Fruit fly (Drosophila melanogaster) whole organism, embryonic: ENCODE data around the gene CG7377.

Experiments
- Aef1 ChIP-seq: fragments of 200-800 bp; sonication (Bioruptor generic); IDR thresholded peaks from 3 replicates; pipeline ENCODE4 v1.3.6; 2022; ENCODE audit warnings: missing biosample characterization, missing genetic modification characterization
- Asciz ChIP-seq: fragments of 200-800 bp; sonication (Bioruptor generic); optimal IDR thresholded peaks from 2 replicates; lab custom pipeline; 2017; ENCODE audit warnings: missing biosample characterization, mild to moderate bottlenecking, missing genetic modification characterization, missing genetic modification reagents
- Atf3 ChIP-seq: fragments of 200-800 bp; sonication (Bioruptor generic); optimal IDR thresholded peaks from 3 replicates; lab custom pipeline; 2016; ENCODE audit warnings: missing biosample characterization, missing genetic modification characterization
- CG10979 ChIP-seq: fragments of 200-800 bp; sonication (Bioruptor generic); optimal IDR thresholded peaks from 2 replicates; lab custom pipeline; 2018; ENCODE audit warnings: missing biosample characterization, mild to moderate bottlenecking, missing genetic modification characterization, moderate library complexity
- CG11093 ChIP-seq: fragments of 200-800 bp; sonication (Bioruptor generic); IDR thresholded peaks from 3 replicates; pipeline ENCODE4 v1.3.6; 2022; ENCODE audit warnings: missing biosample characterization, missing genetic modification characterization
- CG11456 ChIP-seq: fragments of 200-800 bp; sonication (Bioruptor generic); IDR thresholded peaks from 3 replicates; pipeline ENCODE4 v1.3.6; 2022; ENCODE audit warnings: missing biosample characterization, missing genetic modification characterization
- CG11560 ChIP-seq: fragments of 200-800 bp; sonication (Bioruptor generic); IDR thresholded peaks from 3 replicates; pipeline ENCODE4 v1.3.6; 2022; ENCODE audit warnings: missing biosample characterization, missing genetic modification characterization
- CG12155 ChIP-seq: fragments of 200-800 bp; sonication (Bioruptor generic); optimal IDR thresholded peaks from 3 replicates; lab custom pipeline; 2016; ENCODE audit warnings: missing biosample characterization, missing genetic modification characterization
- CG13123 ChIP-seq: fragments of 200-800 bp; sonication (Bioruptor generic); optimal IDR thresholded peaks from 2 replicates; lab custom pipeline; 2016; ENCODE audit warnings: missing biosample characterization, missing genetic modification characterization
- CG13894 ChIP-seq: fragments of 200-800 bp; sonication (Bioruptor generic); optimal IDR thresholded peaks from 3 replicates; lab custom pipeline; 2018; ENCODE audit warnings: missing biosample characterization, mild to moderate bottlenecking, missing genetic modification characterization, moderate library complexity
- CG14050 ChIP-seq: fragments of 200-800 bp; sonication (Bioruptor generic); IDR thresholded peaks from 3 replicates; pipeline ENCODE4 v1.3.6; 2022; ENCODE audit warnings: missing biosample characterization, missing genetic modification characterization
- CG14667 ChIP-seq: fragments of 200-800 bp; sonication (Bioruptor generic); IDR thresholded peaks from 2 replicates; pipeline ENCODE4 v1.3.6; 2022; ENCODE audit warnings: missing biosample characterization, missing genetic modification characterization
- CG14710 ChIP-seq: fragments of 200-800 bp; sonication (Bioruptor generic); optimal IDR thresholded peaks from 3 replicates; lab custom pipeline; 2019; ENCODE audit warnings: missing biosample characterization, mild to moderate bottlenecking, missing genetic modification characterization, moderate library complexity
- CG18011 ChIP-seq: fragments of 200-800 bp; sonication (Bioruptor generic); optimal IDR thresholded peaks from 2 replicates; lab custom pipeline; 2017; ENCODE audit warnings: missing biosample characterization, missing genetic modification characterization, mild to moderate bottlenecking, moderate library complexity, missing genotype
- CG34224 ChIP-seq: fragments of 200-800 bp; sonication (Bioruptor generic); IDR thresholded peaks from 3 replicates; pipeline ENCODE4 v1.3.6; 2022; ENCODE audit warnings: missing biosample characterization, missing genetic modification characterization; ENCODE audit not compliant: partially characterized antibody
- CG3847 ChIP-seq: fragments of 200-800 bp; sonication (Bioruptor generic); IDR thresholded peaks from 2 replicates; pipeline ENCODE4 v1.3.6; 2022; ENCODE audit warnings: missing biosample characterization, missing genetic modification characterization
- CG6272 ChIP-seq: fragments of 200-800 bp; sonication (Bioruptor generic); IDR thresholded peaks from 2 replicates; pipeline ENCODE4 v1.3.6; 2022; ENCODE audit warnings: missing biosample characterization, missing genetic modification characterization
- CG6683 ChIP-seq: fragments of 200-800 bp; sonication (Bioruptor generic); optimal IDR thresholded peaks from 2 replicates; lab custom pipeline; 2017; ENCODE audit warnings: missing biosample characterization, mild to moderate bottlenecking, missing genetic modification characterization, missing genetic modification reagents
- CG7839 ChIP-seq: fragments of 200-800 bp; sonication (Bioruptor generic); optimal IDR thresholded peaks from 3 replicates; lab custom pipeline; 2018; ENCODE audit warnings: missing biosample characterization, mild to moderate bottlenecking, missing genetic modification characterization, moderate library complexity
- CG8281 ChIP-seq: fragments of 200-800 bp; sonication (Bioruptor generic); optimal IDR thresholded peaks from 2 replicates; lab custom pipeline; 2018; ENCODE audit warnings: missing biosample characterization, mild to moderate bottlenecking, missing genetic modification characterization, moderate library complexity
- CG8765 ChIP-seq: fragments of 200-800 bp; sonication (Bioruptor generic); IDR thresholded peaks from 2 replicates; pipeline ENCODE4 v1.3.6; 2022; ENCODE audit warnings: missing biosample characterization, missing genetic modification characterization
- CG9797 ChIP-seq: fragments of 200-800 bp; sonication (Bioruptor generic); optimal IDR thresholded peaks from 3 replicates; lab custom pipeline; 2018; ENCODE audit warnings: missing biosample characterization, mild to moderate bottlenecking, missing genetic modification characterization
- CG9876 ChIP-seq: fragments of 200-800 bp; sonication (Bioruptor generic); optimal IDR thresholded peaks from 2 replicates; lab custom pipeline; 2016; ENCODE audit warnings: missing biosample characterization, missing genetic modification characterization
- CkIIα-i1 ChIP-seq: fragments of 200-800 bp; sonication (Bioruptor generic); IDR thresholded peaks from 2 replicates; pipeline ENCODE4 v1.3.6; 2022; ENCODE audit warnings: missing biosample characterization, missing genetic modification characterization
- Dp ChIP-seq: fragments of 200-800 bp; sonication (Bioruptor generic); optimal IDR thresholded peaks from 2 replicates; lab custom pipeline; 2018; ENCODE audit warnings: missing biosample characterization, mild to moderate bottlenecking, missing genetic modification characterization, moderate library complexity
- Drgx ChIP-seq: fragments of 200-800 bp; sonication (Bioruptor generic); IDR thresholded peaks from 2 replicates; pipeline ENCODE4 v1.3.6; 2022; ENCODE audit warnings: missing biosample characterization, missing genetic modification characterization
- E2f1 ChIP-seq: fragments of 200-800 bp; sonication (Bioruptor generic); IDR thresholded peaks from 2 replicates; pipeline ENCODE4 v1.3.6; 2022; ENCODE audit warnings: missing biosample characterization, missing genetic modification characterization
- Gsc ChIP-seq: fragments of 200-800 bp; sonication (Bioruptor generic); IDR thresholded peaks from 2 replicates; pipeline ENCODE4 v1.3.6; 2022; ENCODE audit warnings: missing biosample characterization, missing genetic modification characterization
- Hmr ChIP-seq: fragments of 200-800 bp; sonication (Bioruptor generic); optimal IDR thresholded peaks from 3 replicates; lab custom pipeline; 2017; ENCODE audit warnings: mild to moderate bottlenecking, missing biosample characterization, missing genetic modification reagents, missing genetic modification characterization
- Lpt ChIP-seq: fragments of >200 bp; optimal IDR thresholded peaks from 2 replicates; lab custom pipeline; 2018; ENCODE audit warnings: missing biosample characterization, missing genetic modification characterization
- Oli ChIP-seq: fragments of 200-800 bp; sonication (Bioruptor generic); optimal IDR thresholded peaks from 2 replicates; lab custom pipeline; 2018; ENCODE audit warnings: missing biosample characterization, mild to moderate bottlenecking, missing genetic modification characterization, moderate library complexity
- Side ChIP-seq: fragments of 200-800 bp; sonication (Bioruptor generic); optimal IDR thresholded peaks from 2 replicates; lab custom pipeline; 2016; ENCODE audit warnings: missing biosample characterization, missing genetic modification characterization
- Sry-δ ChIP-seq: fragments of 200-800 bp; sonication (Bioruptor generic); optimal IDR thresholded peaks from 2 replicates; lab custom pipeline; 2016; ENCODE audit warnings: missing biosample characterization, missing genetic modification characterization
- Stat92E ChIP-seq, 3 experiments: fragments of >200 bp in 2 of 3; fragments of 200-800 bp in 1 of 3; sonication (Bioruptor generic) in 1 of 3; optimal IDR thresholded peaks; 2 replicates each; lab custom pipeline; 2017 to 2019; ENCODE audit warnings: missing biosample characterization in 3 of 3, missing genetic modification characterization in 3 of 3, mild to moderate bottlenecking in 1 of 3, moderate library complexity in 1 of 3
- TFAM ChIP-seq: fragments of 200-800 bp; sonication (Bioruptor generic); optimal IDR thresholded peaks from 2 replicates; lab custom pipeline; 2017; ENCODE audit warnings: missing biosample characterization, missing genetic modification characterization, inconsistent platforms
- ap ChIP-seq: fragments of 200-800 bp; sonication (Bioruptor generic); IDR thresholded peaks from 2 replicates; pipeline ENCODE4 v1.3.6; 2022; ENCODE audit warnings: missing biosample characterization, missing genetic modification characterization
- ara ChIP-seq: fragments of 200-800 bp; sonication (Bioruptor generic); IDR thresholded peaks from 2 replicates; pipeline ENCODE4 v1.3.6; 2022; ENCODE audit warnings: missing biosample characterization, missing genetic modification characterization
- ase ChIP-seq: fragments of 200-800 bp; sonication (Bioruptor generic); IDR thresholded peaks from 3 replicates; pipeline ENCODE4 v1.3.6; 2022; ENCODE audit warnings: missing biosample characterization, missing genetic modification characterization
- ato ChIP-seq: fragments of 200-800 bp; sonication (Bioruptor generic); IDR thresholded peaks from 2 replicates; pipeline ENCODE4 v1.3.6; 2022; ENCODE audit warnings: missing biosample characterization, missing genetic modification characterization; ENCODE audit not compliant: partially characterized antibody
- az2 ChIP-seq: fragments of 200-800 bp; sonication (Bioruptor generic); optimal IDR thresholded peaks from 3 replicates; lab custom pipeline; 2016; ENCODE audit warnings: missing biosample characterization, missing genetic modification characterization
- danr ChIP-seq: fragments of 200-800 bp; sonication (Bioruptor generic); IDR thresholded peaks from 2 replicates; pipeline ENCODE4 v1.3.6; 2022; ENCODE audit warnings: missing biosample characterization, missing genetic modification characterization
- dpn ChIP-seq, 2 experiments: fragments of 200-800 bp; sonication (Bioruptor generic); optimal IDR thresholded peaks; 3 replicates each; lab custom pipeline; 2016; ENCODE audit warnings: missing biosample characterization in 2 of 2, missing genetic modification characterization in 2 of 2
- ham ChIP-seq: fragments of 200-800 bp; sonication (Bioruptor generic); IDR thresholded peaks from 2 replicates; pipeline ENCODE4 v1.3.6; 2022; ENCODE audit warnings: missing biosample characterization, missing genetic modification characterization
- hb ChIP-seq: fragments of 200-800 bp; sonication (Bioruptor generic); IDR thresholded peaks from 3 replicates; pipeline ENCODE4 v1.3.6; 2022; ENCODE audit warnings: missing biosample characterization, missing genetic modification characterization; ENCODE audit not compliant: partially characterized antibody
- lab ChIP-seq: fragments of 200-800 bp; sonication (Bioruptor generic); optimal IDR thresholded peaks from 3 replicates; lab custom pipeline; 2017; ENCODE audit warnings: missing biosample characterization, missing genetic modification characterization, mild to moderate bottlenecking, moderate library complexity, missing genetic modification reagents
- nau ChIP-seq: fragments of 200-800 bp; sonication (Bioruptor generic); optimal IDR thresholded peaks from 3 replicates; lab custom pipeline; 2017; ENCODE audit warnings: missing biosample characterization, mild to moderate bottlenecking, missing genetic modification characterization, missing genetic modification reagents
- ro ChIP-seq: fragments of 200-800 bp; sonication (Bioruptor generic); IDR thresholded peaks from 2 replicates; pipeline ENCODE4 v1.3.6; 2022; ENCODE audit warnings: missing biosample characterization, missing genetic modification characterization
- stwl ChIP-seq: fragments of 200-800 bp; sonication (Bioruptor generic); optimal IDR thresholded peaks from 3 replicates; lab custom pipeline; 2018; ENCODE audit warnings: missing biosample characterization, mild to moderate bottlenecking, missing genetic modification characterization, moderate library complexity
- tll ChIP-seq, 2 experiments: fragments of 200-800 bp in 1 of 2; fragments of >200 bp in 1 of 2; sonication (Bioruptor generic) in 1 of 2; optimal IDR thresholded peaks; 2 replicates each; lab custom pipeline; 2017 to 2019; ENCODE audit warnings: missing biosample characterization in 2 of 2, missing genetic modification characterization in 2 of 2, mild to moderate bottlenecking in 1 of 2, moderate library complexity in 1 of 2
- toy ChIP-seq: fragments of 200-800 bp; sonication (Bioruptor generic); IDR thresholded peaks from 2 replicates; pipeline ENCODE4 v1.3.6; 2022; ENCODE audit warnings: missing biosample characterization, missing genetic modification characterization
- wdn ChIP-seq: fragments of 200-800 bp; sonication (Bioruptor generic); IDR thresholded peaks from 2 replicates; pipeline ENCODE4 v1.3.6; 2022; ENCODE audit warnings: missing biosample characterization, missing genetic modification characterization
- wor ChIP-seq: fragments of 200-800 bp; sonication (Bioruptor generic); IDR thresholded peaks from 2 replicates; pipeline ENCODE4 v1.3.6; 2022; ENCODE audit warnings: missing biosample characterization, missing genetic modification characterization

The CG7377 gene

dm6 chr3L:11630684-11631083 is 41.2 kb downstream of the CG7377 start (continued):
- TF ChIP-seq az2 (GFP tag; lab: Kevin White, UChicago) (no peak), CG18011 (GFP tag; lab: Kevin White, UChicago) (no peak), CG14667 (GFP tag; lab: Robert Waterston, UW) (no peak), wor (GFP tag; lab: Robert Waterston, UW) (no peak), ham (GFP tag; lab: Robert Waterston, UW) (no peak), ap (no peak), Dp (GFP tag; lab: Kevin White, UChicago) (peak; percentile 93), nau (GFP tag; lab: Kevin White, UChicago) (no peak), Stat92E (GFP tag; optimal IDR thresholded peaks at IDR 0.05; lab: Kevin White, UChicago) (no peak), Sry-δ (GFP tag; lab: Kevin White, UChicago) (peak; percentile 46), CG11560 (no peak), CG7839 (tag; lab: Kevin White, UChicago) (no peak), lab (no peak), CG14710 (tag; lab: Kevin White, UChicago) (no peak), Atf3 (no peak), CG14050 (GFP tag; lab: Robert Waterston, UW) (no peak), tll (GFP tag; optimal IDR thresholded peaks at IDR 0.05; lab: Kevin White, UChicago) (no peak), CG34224 (GFP tag; lab: Robert Waterston, UW) (peak; percentile 21; the same call in 2 of the 3 replicates), CG8281 (tag; lab: Kevin White, UChicago) (no peak), CG11093 (GFP tag; lab: Robert Waterston, UW) (no peak), CG6683 (no peak), danr (GFP tag; lab: Robert Waterston, UW) (no peak), Asciz (no peak), CG13894 (tag; lab: Kevin White, UChicago) (no peak), Lpt (no peak), CG6272 (no peak), CG9876 (GFP tag; lab: Kevin White, UChicago) (no peak), ro (no peak), CkIIα-i1 (GFP tag; lab: Robert Waterston, UW) (no peak), CG13123 (no peak), wdn (no peak), hb (GFP tag; lab: Robert Waterston, UW) (no peak), CG10979 (no peak), ato (GFP tag; lab: Robert Waterston, UW) (no peak), Gsc (GFP tag; lab: Robert Waterston, UW) (no peak), dpn (GFP tag; optimal IDR thresholded peaks at IDR 0.05; lab: Kevin White, UChicago) (no peak), Oli (tag; lab: Kevin White, UChicago) (no peak), TFAM (no peak), Hmr (GFP tag; lab: Kevin White, UChicago) (no peak), ara (GFP tag; lab: Robert Waterston, UW) (no peak), stwl (tag; lab: Kevin White, UChicago) (peak; percentile 81), Side (no peak), ase (GFP tag; lab: Robert Waterston, UW) (no peak), CG12155 (GFP tag; lab: Kevin White, UChicago) (no peak), CG9797 (GFP tag; lab: Kevin White, UChicago) (peak; percentile 23), CG11456 (GFP tag; lab: Robert Waterston, UW) (no peak), CG3847 (no peak), CG8765 (GFP tag; lab: Robert Waterston, UW) (no peak), Aef1 (GFP tag; lab: Robert Waterston, UW) (no peak), Drgx (no peak), toy (GFP tag; lab: Robert Waterston, UW) (no peak), E2f1 (GFP tag; lab: Robert Waterston, UW) (no peak)
